Fruit fly (Drosophila melanogaster) whole organism, pupa: ENCODE data around the gene Psn.

Experiments
- CG10348 ChIP-seq: fragments of 200-800 bp; sonication (Bioruptor generic); IDR thresholded peaks from 2 replicates; pipeline ENCODE4 v1.3.6; 2022; ENCODE audit warnings: missing biosample characterization, missing genetic modification characterization
- CG12605 ChIP-seq: fragments of 200-800 bp; sonication (Bioruptor generic); IDR thresholded peaks from 2 replicates; pipeline ENCODE4 v1.3.6; 2022; ENCODE audit warnings: missing biosample characterization, missing genetic modification characterization
- CG13204 ChIP-seq: fragments of 200-800 bp; sonication (Bioruptor generic); optimal IDR thresholded peaks from 2 replicates; lab custom pipeline; 2018; ENCODE audit warnings: missing biosample characterization, mild to moderate bottlenecking, missing genetic modification characterization, moderate library complexity
- CG14655 ChIP-seq: fragments of 200-800 bp; sonication (Bioruptor generic); optimal IDR thresholded peaks from 3 replicates; lab custom pipeline; 2017; ENCODE audit warnings: mild to moderate bottlenecking, missing biosample characterization, missing genetic modification reagents, missing genetic modification characterization
- CG15710 ChIP-seq: fragments of 200-800 bp; sonication (Bioruptor generic); optimal IDR thresholded peaks from 2 replicates; lab custom pipeline; 2018; ENCODE audit warnings: missing biosample characterization, mild to moderate bottlenecking, missing genetic modification characterization, moderate library complexity
- CG17806 ChIP-seq: fragments of 200-800 bp; sonication (Bioruptor generic); optimal IDR thresholded peaks from 2 replicates; lab custom pipeline; 2018; ENCODE audit warnings: missing biosample characterization, mild to moderate bottlenecking, missing genetic modification characterization, moderate library complexity
- CG32121 ChIP-seq: fragments of 200-800 bp; sonication (Bioruptor generic); IDR thresholded peaks from 2 replicates; pipeline ENCODE4 v1.3.6; 2022; ENCODE audit warnings: missing biosample characterization, missing genetic modification characterization
- CG34367 ChIP-seq: fragments of 200-800 bp; sonication (Bioruptor generic); optimal IDR thresholded peaks from 2 replicates; lab custom pipeline; 2018; ENCODE audit warnings: missing biosample characterization, mild to moderate bottlenecking, missing genetic modification characterization
- CG4496 ChIP-seq: fragments of 200-800 bp; sonication (Bioruptor generic); IDR thresholded peaks from 3 replicates; pipeline ENCODE4 v1.3.6; 2022; ENCODE audit warnings: missing biosample characterization, missing genetic modification characterization
- CG8159 ChIP-seq: fragments of 200-800 bp; sonication (Bioruptor generic); optimal IDR thresholded peaks from 3 replicates; lab custom pipeline; 2018; ENCODE audit warnings: missing biosample characterization, mild to moderate bottlenecking, missing genetic modification characterization, moderate library complexity
- CG8301 ChIP-seq: fragments of 200-800 bp; sonication (Bioruptor generic); optimal IDR thresholded peaks from 2 replicates; lab custom pipeline; 2018; ENCODE audit warnings: missing biosample characterization, mild to moderate bottlenecking, missing genetic modification characterization
- CG9948 ChIP-seq: fragments of 200-800 bp; sonication (Bioruptor generic); optimal IDR thresholded peaks from 2 replicates; lab custom pipeline; 2018; ENCODE audit warnings: missing biosample characterization, mild to moderate bottlenecking, missing genetic modification characterization, moderate library complexity
- D1 ChIP-seq: fragments of 200-800 bp; sonication (Bioruptor generic); optimal IDR thresholded peaks from 2 replicates; lab custom pipeline; 2018; ENCODE audit warnings: missing biosample characterization, mild to moderate bottlenecking, missing genetic modification characterization, moderate library complexity
- EcR ChIP-seq: fragments of 200-800 bp; sonication (Bioruptor generic); optimal IDR thresholded peaks from 3 replicates; lab custom pipeline; 2019; ENCODE audit warnings: missing biosample characterization, missing genetic modification characterization, mild to moderate bottlenecking, moderate library complexity, missing genetic modification reagents
- Ets98B ChIP-seq: fragments of 200-800 bp; sonication (Bioruptor generic); IDR thresholded peaks from 2 replicates; pipeline ENCODE4 v1.3.6; 2022; ENCODE audit warnings: missing biosample characterization, missing genetic modification characterization
- Pif1A ChIP-seq: fragments of 200-800 bp; sonication (Bioruptor generic); optimal IDR thresholded peaks from 3 replicates; lab custom pipeline; 2016; ENCODE audit warnings: missing biosample characterization, missing genetic modification characterization
- Pif1B ChIP-seq: fragments of 200-800 bp; sonication (Bioruptor generic); optimal IDR thresholded peaks from 3 replicates; lab custom pipeline; 2016; ENCODE audit warnings: missing biosample characterization, missing genetic modification characterization
- Snoo ChIP-seq: fragments of 200-800 bp; sonication (Bioruptor generic); optimal IDR thresholded peaks from 3 replicates; lab custom pipeline; 2017; ENCODE audit warnings: missing biosample characterization, mild to moderate bottlenecking, missing genetic modification characterization, inconsistent platforms
- fd96Ca ChIP-seq: fragments of 200-800 bp; sonication (Bioruptor generic); IDR thresholded peaks from 3 replicates; pipeline ENCODE4 v1.3.6; 2022; ENCODE audit warnings: missing biosample characterization, missing genetic modification characterization
- gl ChIP-seq: fragments of 200-800 bp; sonication (Bioruptor generic); optimal IDR thresholded peaks from 2 replicates; lab custom pipeline; 2018; ENCODE audit warnings: missing biosample characterization, mild to moderate bottlenecking, missing genetic modification characterization
- rn ChIP-seq: fragments of 200-800 bp; sonication (Bioruptor generic); IDR thresholded peaks from 2 replicates; pipeline ENCODE4 v1.3.6; 2022; ENCODE audit warnings: missing biosample characterization, missing genetic modification characterization

The Psn gene

DNA sequence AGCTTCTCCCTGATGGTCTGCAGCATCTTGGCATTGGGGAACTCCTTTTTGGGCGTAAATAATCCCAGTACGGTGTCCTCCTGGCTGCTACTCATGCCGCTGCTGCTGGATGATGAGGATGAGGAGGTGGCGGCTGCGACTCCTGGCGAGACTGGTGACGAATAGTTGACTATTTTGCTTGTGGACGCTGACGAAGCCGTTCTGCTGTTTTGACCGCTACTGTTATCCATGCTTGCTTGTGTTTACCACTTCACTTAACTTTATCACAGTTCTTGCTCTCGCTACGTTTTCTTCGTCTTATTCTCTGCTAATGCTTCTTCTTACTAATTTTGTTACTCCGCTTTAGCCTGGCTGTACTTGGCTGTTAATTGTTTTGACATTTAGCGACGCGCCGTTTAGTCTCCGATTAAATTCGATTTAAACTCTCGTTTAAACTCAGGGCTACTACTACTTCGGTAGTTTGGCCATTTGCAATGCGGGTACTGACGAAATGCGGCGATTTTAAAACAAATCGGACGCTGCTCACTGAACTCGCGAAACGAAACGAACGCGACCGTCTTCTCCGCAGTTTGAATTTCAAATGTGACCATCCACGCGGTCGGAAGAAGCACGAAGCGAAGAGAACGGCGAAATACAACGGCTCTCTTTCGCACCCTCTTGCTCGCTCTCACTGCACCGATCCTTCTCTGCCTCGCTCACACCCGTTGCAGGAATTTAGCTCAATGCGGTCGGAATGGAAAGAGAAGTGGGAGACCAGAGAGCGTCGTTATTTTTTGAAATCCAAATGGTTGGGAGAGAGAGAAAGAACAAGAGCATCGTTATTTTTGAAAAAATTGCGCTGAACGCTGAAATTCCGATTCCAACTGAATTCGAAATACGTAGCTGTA, 31.0 kb upstream of the Psn start, which contains the start of gene trbl:
trbl (minus strand) TSS at position 584 of the 887 bp plus-strand sequence.
- peak; percentile 74; the same call in 2 of the 3 replicates for TF ChIP-seq CG4496 (GFP tag; lab: Robert Waterston, UW)
- no peak for TF ChIP-seq gl (tag; lab: Kevin White, UChicago)
- no peak for TF ChIP-seq CG10348 (GFP tag; lab: Robert Waterston, UW)
- TF ChIP-seq CG17806 (tag; lab: Kevin White, UChicago) = no peak
- peak; percentile 4 for TF ChIP-seq Pif1B (GFP tag; lab: Kevin White, UChicago)
- no peak for TF ChIP-seq CG8301 (tag; lab: Kevin White, UChicago)
- no peak for TF ChIP-seq CG8159 (tag; lab: Kevin White, UChicago)
- TF ChIP-seq CG13204 (GFP tag; lab: Kevin White, UChicago) = peak; percentile 28
- TF ChIP-seq D1 (tag; lab: Kevin White, UChicago) = no peak
- peak; percentile 52 for TF ChIP-seq EcR (GFP tag; lab: Kevin White, UChicago)
- no peak for TF ChIP-seq rn (GFP tag; lab: Robert Waterston, UW)
- no peak for TF ChIP-seq CG9948 (tag; lab: Kevin White, UChicago)
- TF ChIP-seq fd96Ca (GFP tag; lab: Robert Waterston, UW) = peak; percentile 29; the same call in 1 of the 3 replicates
- peak; percentile 25 for TF ChIP-seq Snoo
- peak; percentile 42; the same call in 1 of the 2 replicates for TF ChIP-seq Ets98B (GFP tag; lab: Robert Waterston, UW)
- no peak for TF ChIP-seq CG15710 (tag; lab: Kevin White, UChicago)
- peak; percentile 31; the same call in 1 of the 2 replicates for TF ChIP-seq CG32121 (GFP tag; lab: Robert Waterston, UW)
- TF ChIP-seq CG14655 = no peak
- TF ChIP-seq CG12605 (GFP tag; lab: Robert Waterston, UW) = peak; percentile 59
- TF ChIP-seq CG34367 (tag; lab: Kevin White, UChicago) = no peak
- no peak for TF ChIP-seq Pif1A

DNA sequence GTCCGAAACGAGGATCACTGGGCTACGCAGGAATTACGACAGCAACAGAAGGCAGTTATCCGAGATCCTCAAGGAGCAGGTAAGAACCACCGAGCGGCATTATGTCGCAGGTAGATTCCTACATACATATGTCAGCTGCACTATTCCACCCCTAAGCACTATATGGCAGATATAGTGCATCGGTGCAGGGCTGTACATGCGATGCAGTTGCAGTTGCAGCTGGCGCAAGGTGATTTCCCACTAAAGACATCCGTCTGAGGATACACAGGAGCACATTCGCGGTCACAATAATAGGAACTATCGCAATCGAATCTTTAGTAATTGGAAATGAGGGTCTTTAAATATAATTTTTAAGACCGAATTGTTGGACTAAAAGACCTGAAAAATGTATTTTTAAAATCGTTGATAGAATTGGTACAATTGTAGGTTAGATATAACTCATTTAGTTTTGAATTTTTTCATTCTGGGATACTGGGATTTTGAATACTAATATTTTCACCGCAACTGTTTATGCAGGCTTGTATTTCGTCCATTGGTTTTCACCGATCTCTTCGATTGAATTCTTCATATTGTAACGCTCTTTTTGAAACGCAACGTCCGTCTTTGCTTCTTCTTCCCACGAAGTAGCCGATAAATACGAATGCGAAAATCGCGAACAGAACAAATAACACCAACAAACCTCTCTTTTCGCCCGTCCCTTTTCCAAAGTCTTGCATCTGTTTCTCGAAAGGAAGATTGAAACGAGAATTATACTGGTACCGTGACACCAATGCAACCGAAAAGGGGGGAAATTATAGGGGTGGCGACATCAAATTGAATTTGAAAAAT, 29.4 kb upstream of the Psn start:
- TF ChIP-seq CG13204 (GFP tag; lab: Kevin White, UChicago) = peak; percentile 12
- TF ChIP-seq CG8301 (tag; lab: Kevin White, UChicago) = no peak
- peak; percentile 54 for TF ChIP-seq Pif1A
- TF ChIP-seq CG17806 (tag; lab: Kevin White, UChicago) = peak; percentile 74
- peak; percentile 20 for TF ChIP-seq D1 (tag; lab: Kevin White, UChicago)
- TF ChIP-seq rn (GFP tag; lab: Robert Waterston, UW) = no peak
- no peak for TF ChIP-seq CG12605 (GFP tag; lab: Robert Waterston, UW)
- no peak for TF ChIP-seq Ets98B (GFP tag; lab: Robert Waterston, UW)
- peak; percentile 90 for TF ChIP-seq CG8159 (tag; lab: Kevin White, UChicago)
- TF ChIP-seq CG15710 (tag; lab: Kevin White, UChicago) = peak; percentile 84
- TF ChIP-seq gl (tag; lab: Kevin White, UChicago) = peak; percentile 76
- peak; percentile 79 for TF ChIP-seq CG34367 (tag; lab: Kevin White, UChicago)
- peak; percentile 54 for TF ChIP-seq Pif1B (GFP tag; lab: Kevin White, UChicago)
- TF ChIP-seq fd96Ca (GFP tag; lab: Robert Waterston, UW) = no peak
- TF ChIP-seq CG14655 = no peak
- peak; percentile 34 for TF ChIP-seq Snoo
- TF ChIP-seq CG9948 (tag; lab: Kevin White, UChicago) = peak; percentile 80
- no peak for TF ChIP-seq EcR (GFP tag; lab: Kevin White, UChicago)
- TF ChIP-seq CG10348 (GFP tag; lab: Robert Waterston, UW) = no peak
- TF ChIP-seq CG32121 (GFP tag; lab: Robert Waterston, UW) = no peak
- TF ChIP-seq CG4496 (GFP tag; lab: Robert Waterston, UW) = no peak

- peak; percentile 67 for TF ChIP-seq CG9948 (tag; lab: Kevin White, UChicago)
- TF ChIP-seq CG34367 (tag; lab: Kevin White, UChicago) = peak; percentile 57
- TF ChIP-seq CG10348 (GFP tag; lab: Robert Waterston, UW) = no peak
- TF ChIP-seq Pif1B (GFP tag; lab: Kevin White, UChicago) = peak; percentile 40
- TF ChIP-seq CG17806 (tag; lab: Kevin White, UChicago) = peak; percentile 52
- TF ChIP-seq CG12605 (GFP tag; lab: Robert Waterston, UW) = no peak
- TF ChIP-seq gl (tag; lab: Kevin White, UChicago) = peak; percentile 26
- TF ChIP-seq rn (GFP tag; lab: Robert Waterston, UW) = no peak
- TF ChIP-seq Ets98B (GFP tag; lab: Robert Waterston, UW) = no peak
- TF ChIP-seq CG13204 (GFP tag; lab: Kevin White, UChicago) = peak; percentile 20
- TF ChIP-seq CG8159 (tag; lab: Kevin White, UChicago) = peak; percentile 77
- TF ChIP-seq CG32121 (GFP tag; lab: Robert Waterston, UW) = no peak
- TF ChIP-seq Snoo = peak; percentile 75
- TF ChIP-seq CG14655 = peak; percentile 68
- TF ChIP-seq EcR (GFP tag; lab: Kevin White, UChicago) = peak; percentile 64
- TF ChIP-seq CG4496 (GFP tag; lab: Robert Waterston, UW) = peak; percentile 32; the same call in 2 of the 3 replicates
- TF ChIP-seq D1 (tag; lab: Kevin White, UChicago) = peak; percentile 31
- TF ChIP-seq CG8301 (tag; lab: Kevin White, UChicago) = peak; percentile 58
- peak; percentile 64 for TF ChIP-seq Pif1A
- TF ChIP-seq fd96Ca (GFP tag; lab: Robert Waterston, UW) = no peak
- TF ChIP-seq CG15710 (tag; lab: Kevin White, UChicago) = peak; percentile 69
Measured at dm6 chr3L:20403493-20404379, 28.5 kb upstream of the Psn start.
